Worm (Caenorhabditis elegans): Measurements from ENCODE around the gene C45H4.13.

Gene C45H4.13

ce11 chrV:2150876-2151275 is at the start of gene C45H4.13:
C45H4.13 (minus strand) TSS chrV:2150976.
- TF ChIP-seq snpc-4 (tag; optimal IDR thresholded peaks at IDR 0.05) (no peak), cnd-1 (tag; optimal IDR thresholded peaks at IDR 0.05) (no peak), elt-3 (tag; optimal IDR thresholded peaks at IDR 0.05) (no peak), zip-8 (tag; optimal IDR thresholded peaks at IDR 0.05) (no peak), nhr-12 (tag; optimal IDR thresholded peaks at IDR 0.05) (no peak), tbx-8 (GFP tag; optimal IDR thresholded peaks at IDR 0.05) (no peak), ces-1 (GFP tag; optimal IDR thresholded peaks at IDR 0.05) (no peak), nhr-237 (tag; optimal IDR thresholded peaks at IDR 0.05) (no peak), bed-3 (GFP tag; optimal IDR thresholded peaks at IDR 0.05) (no peak), nhr-2 (tag; optimal IDR thresholded peaks at IDR 0.05) (no peak), drap-1 (GFP tag; optimal IDR thresholded peaks at IDR 0.05) (no peak), nhr-76 (tag; optimal IDR thresholded peaks at IDR 0.05) (no peak), mab-5 (tag; optimal IDR thresholded peaks at IDR 0.05) (no peak), lsy-2 (tag; optimal IDR thresholded peaks at IDR 0.05) (no peak), lin-32 (GFP tag; optimal IDR thresholded peaks at IDR 0.05) (no peak), sem-2 (GFP tag; optimal IDR thresholded peaks at IDR 0.05) (no peak), ceh-39 (tag; optimal IDR thresholded peaks at IDR 0.05) (no peak), sptf-1 (tag; optimal IDR thresholded peaks at IDR 0.05) (no peak), unc-62 (GFP tag; optimal IDR thresholded peaks at IDR 0.05) (no peak), ham-2 (GFP tag; optimal IDR thresholded peaks at IDR 0.05) (no peak)

DNA sequence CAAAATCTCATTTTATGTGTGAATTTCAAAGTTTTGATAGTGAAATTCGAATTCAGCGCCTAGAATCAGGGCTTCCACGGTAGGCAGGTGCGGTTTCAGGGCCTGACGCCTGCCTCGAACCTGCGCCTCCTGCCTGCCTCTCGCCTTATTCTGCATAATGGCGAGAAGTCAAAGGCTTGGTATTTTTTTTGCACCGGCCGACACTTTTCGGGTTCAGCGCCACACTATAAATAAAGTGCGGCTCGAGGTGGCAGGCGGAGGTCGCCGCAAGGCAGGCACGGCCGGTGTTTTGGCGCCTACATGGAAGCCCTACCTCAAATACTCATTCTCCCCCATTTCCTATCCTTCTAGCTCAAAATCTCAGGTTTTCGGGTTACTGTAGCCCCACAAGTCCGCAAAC is 49.6 kb upstream of the C45H4.13 start:
- TF ChIP-seq snpc-4 (tag; optimal IDR thresholded peaks at IDR 0.05) (no peak), tbx-8 (GFP tag; optimal IDR thresholded peaks at IDR 0.05) (no peak), lin-13 (tag; optimal IDR thresholded peaks at IDR 0.05) (no peak), nhr-28 (tag; optimal IDR thresholded peaks at IDR 0.05) (no peak), hlh-1 (tag; optimal IDR thresholded peaks at IDR 0.05) (no peak), lsy-2 (tag; optimal IDR thresholded peaks at IDR 0.05) (no peak), sem-2 (GFP tag; optimal IDR thresholded peaks at IDR 0.05) (no peak), sptf-1 (tag; optimal IDR thresholded peaks at IDR 0.05) (no peak), mep-1 (tag; optimal IDR thresholded peaks at IDR 0.05) (no peak), nhr-2 (tag; optimal IDR thresholded peaks at IDR 0.05) (no peak), ham-2 (GFP tag; optimal IDR thresholded peaks at IDR 0.05) (no peak)

- TF ChIP-seq unc-39 (tag; optimal IDR thresholded peaks at IDR 0.05) (no peak), ham-2 (GFP tag; optimal IDR thresholded peaks at IDR 0.05) (no peak), unc-120 (tag; optimal IDR thresholded peaks at IDR 0.05; ENCODE audit: poor library complexity, severe bottlenecking) (no peak), tbx-8 (GFP tag; optimal IDR thresholded peaks at IDR 0.05) (no peak), ces-1 (GFP tag; optimal IDR thresholded peaks at IDR 0.05) (no peak), zip-8 (tag; optimal IDR thresholded peaks at IDR 0.05) (no peak), lin-32 (GFP tag; optimal IDR thresholded peaks at IDR 0.05) (no peak), sem-2 (GFP tag; optimal IDR thresholded peaks at IDR 0.05) (no peak), nhr-237 (tag; optimal IDR thresholded peaks at IDR 0.05) (no peak)
These were observed 48.8 kb upstream of the C45H4.13 start for ce11 chrV:2199594-2199993.

DNA sequence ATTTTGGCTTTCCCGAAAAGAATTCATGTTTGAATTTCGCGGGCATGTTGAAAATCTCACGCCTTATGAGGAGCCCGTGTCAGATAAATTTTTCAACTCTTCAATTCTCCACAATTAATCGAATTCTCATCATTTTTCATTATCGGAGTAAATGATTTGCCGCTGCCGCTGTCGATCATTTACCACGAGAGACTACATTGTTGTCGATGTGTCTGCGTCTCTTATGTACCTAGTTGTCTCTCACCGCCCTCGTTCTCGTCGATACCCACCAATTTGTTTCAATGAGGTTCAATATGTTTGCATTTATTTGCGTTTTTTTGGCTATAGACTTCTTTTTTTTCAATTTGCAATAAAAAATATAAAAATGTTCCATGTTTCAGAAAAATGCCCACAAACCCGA is 41.3 kb upstream of the C45H4.13 start, which contains the start of gene nhr-13:
Gene nhr-13 (plus strand): TSS at position 369 of the 400 bp plus-strand sequence.
- no peak for TF ChIP-seq unc-120 (tag; optimal IDR thresholded peaks at IDR 0.05; ENCODE audit: poor library complexity, severe bottlenecking)
- TF ChIP-seq bed-3 (GFP tag; optimal IDR thresholded peaks at IDR 0.05), result no peak
- no peak for TF ChIP-seq M03D4.4 (tag; optimal IDR thresholded peaks at IDR 0.05)
- TF ChIP-seq ceh-43 (GFP tag; optimal IDR thresholded peaks at IDR 0.05), result no peak
- TF ChIP-seq unc-39 (tag; optimal IDR thresholded peaks at IDR 0.05), result no peak
- TF ChIP-seq mab-5 (tag; optimal IDR thresholded peaks at IDR 0.05), result no peak
- no peak for TF ChIP-seq lin-32 (GFP tag; optimal IDR thresholded peaks at IDR 0.05)
- no peak for TF ChIP-seq nhr-12 (tag; optimal IDR thresholded peaks at IDR 0.05)

- TF ChIP-seq mls-2 (tag; optimal IDR thresholded peaks at IDR 0.05) (no peak), ceh-43 (GFP tag; optimal IDR thresholded peaks at IDR 0.05) (no peak), unc-120 (tag; optimal IDR thresholded peaks at IDR 0.05; ENCODE audit: poor library complexity, severe bottlenecking) (no peak), unc-62 (GFP tag; optimal IDR thresholded peaks at IDR 0.05) (no peak), lin-32 (GFP tag; optimal IDR thresholded peaks at IDR 0.05) (no peak), sptf-1 (tag; optimal IDR thresholded peaks at IDR 0.05) (no peak), elt-1 (tag; optimal IDR thresholded peaks at IDR 0.05; ENCODE audit: borderline replicate concordance, insufficient read depth) (no peak), nhr-76 (tag; optimal IDR thresholded peaks at IDR 0.05) (no peak), ces-1 (GFP tag; optimal IDR thresholded peaks at IDR 0.05) (no peak), nhr-28 (tag; optimal IDR thresholded peaks at IDR 0.05) (no peak), bed-3 (GFP tag; optimal IDR thresholded peaks at IDR 0.05) (no peak), nhr-237 (tag; optimal IDR thresholded peaks at IDR 0.05) (no peak), cnd-1 (tag; optimal IDR thresholded peaks at IDR 0.05) (no peak), flh-1 (GFP tag; optimal IDR thresholded peaks at IDR 0.05) (no peak), ceh-83 (GFP tag; optimal IDR thresholded peaks at IDR 0.05) (no peak), ham-2 (GFP tag; optimal IDR thresholded peaks at IDR 0.05) (no peak)
These were observed 40.3 kb upstream of the C45H4.13 start, which contains the start of gene srbc-42 for ce11 chrV:2191122-2191521. srbc-42 (minus strand) TSS chrV:2191222.

All from whole organism, mixed stage, embryonic.